Fruit fly (Drosophila melanogaster) whole organism, embryonic: ENCODE measurements around the gene RpS12.
A peak's percentile ranks its signal among the peaks of the same experiment; 100 is the strongest.

Experiments used
- Atf3 ChIP-seq: fragments of 200-800 bp; sonication (Bioruptor generic); optimal IDR thresholded peaks from 3 replicates; lab custom pipeline; 2016; ENCODE audit warnings: missing biosample characterization, missing genetic modification characterization
- B-H1 ChIP-seq: fragments of 200-800 bp; sonication (Bioruptor generic); IDR thresholded peaks from 3 replicates; pipeline ENCODE4 v1.3.6; 2022; ENCODE audit warnings: missing biosample characterization, missing genetic modification characterization
- Bteb2 ChIP-seq: fragments of 200-800 bp; sonication (Bioruptor generic); optimal IDR thresholded peaks from 2 replicates; lab custom pipeline; 2016; ENCODE audit warnings: missing biosample characterization, missing genetic modification characterization
- CG10209 ChIP-seq: fragments of 200-800 bp; sonication (Bioruptor generic); optimal IDR thresholded peaks from 3 replicates; lab custom pipeline; 2017; ENCODE audit warnings: missing biosample characterization, mild to moderate bottlenecking, missing genetic modification characterization, missing genetic modification reagents
- CG12104 ChIP-seq: fragments of 200-800 bp; sonication (Bioruptor generic); optimal IDR thresholded peaks from 3 replicates; lab custom pipeline; 2016; ENCODE audit warnings: missing biosample characterization, missing genetic modification characterization
- CG13775 ChIP-seq: fragments of 200-800 bp; sonication (Bioruptor generic); optimal IDR thresholded peaks from 3 replicates; lab custom pipeline; 2017; ENCODE audit warnings: missing biosample characterization, mild to moderate bottlenecking, missing genetic modification characterization
- CG14441 ChIP-seq: fragments of 200-800 bp; sonication (Bioruptor generic); IDR thresholded peaks from 2 replicates; pipeline ENCODE4 v1.3.6; 2022; ENCODE audit warnings: missing biosample characterization, missing genetic modification characterization
- CG15269 ChIP-seq: fragments of 200-800 bp; sonication (Bioruptor generic); optimal IDR thresholded peaks from 2 replicates; lab custom pipeline; 2018; ENCODE audit warnings: missing biosample characterization, mild to moderate bottlenecking, missing genetic modification characterization, moderate library complexity
- CG15601 ChIP-seq: fragments of 200-800 bp; sonication (Bioruptor generic); optimal IDR thresholded peaks from 3 replicates; lab custom pipeline; 2019; ENCODE audit warnings: missing biosample characterization, mild to moderate bottlenecking, missing genetic modification characterization, moderate library complexity
- CG1603 ChIP-seq: fragments of 200-800 bp; sonication (Bioruptor generic); optimal IDR thresholded peaks from 2 replicates; lab custom pipeline; 2019; ENCODE audit warnings: missing biosample characterization, mild to moderate bottlenecking, missing genetic modification characterization, moderate library complexity
- CG16815 ChIP-seq: fragments of 200-800 bp; sonication (Bioruptor generic); optimal IDR thresholded peaks from 3 replicates; lab custom pipeline; 2017; ENCODE audit warnings: missing biosample characterization, mild to moderate bottlenecking, missing genetic modification characterization
- CG16863 ChIP-seq: fragments of 200-800 bp; sonication (Bioruptor generic); optimal IDR thresholded peaks from 3 replicates; lab custom pipeline; 2016; ENCODE audit warnings: missing biosample characterization, missing genetic modification characterization
- CG17359 ChIP-seq: fragments of 200-800 bp; sonication (Bioruptor generic); optimal IDR thresholded peaks from 3 replicates; lab custom pipeline; 2018; ENCODE audit warnings: missing biosample characterization, mild to moderate bottlenecking, missing genetic modification characterization, moderate library complexity
- CG17568 ChIP-seq: fragments of 200-800 bp; sonication (Bioruptor generic); optimal IDR thresholded peaks from 2 replicates; lab custom pipeline; 2018; ENCODE audit warnings: missing biosample characterization, mild to moderate bottlenecking, missing genetic modification characterization, moderate library complexity
- CG18764 ChIP-seq: fragments of 200-800 bp; sonication (Bioruptor generic); optimal IDR thresholded peaks from 3 replicates; lab custom pipeline; 2016; ENCODE audit warnings: missing biosample characterization, missing genetic modification characterization
- CG30020 ChIP-seq: fragments of 200-800 bp; optimal IDR thresholded peaks from 2 replicates; lab custom pipeline; 2019; ENCODE audit warnings: missing biosample characterization, mild to moderate bottlenecking, missing genetic modification characterization, moderate library complexity
- CG3163 ChIP-seq: fragments of 200-800 bp; sonication (Bioruptor generic); optimal IDR thresholded peaks from 3 replicates; lab custom pipeline; 2016; ENCODE audit warnings: missing biosample characterization, missing genetic modification characterization
- CG32532 ChIP-seq: fragments of 200-800 bp; sonication (Bioruptor generic); IDR thresholded peaks from 2 replicates; pipeline ENCODE4 v1.3.6; 2022; ENCODE audit warnings: missing biosample characterization, missing genetic modification characterization
- CG32772 ChIP-seq: fragments of 200-800 bp; sonication (Bioruptor generic); IDR thresholded peaks from 2 replicates; pipeline ENCODE4 v1.3.6; 2022; ENCODE audit warnings: missing biosample characterization, missing genetic modification characterization
- CG3407 ChIP-seq: fragments of 200-800 bp; sonication (Bioruptor generic); optimal IDR thresholded peaks from 2 replicates; lab custom pipeline; 2018; ENCODE audit warnings: missing biosample characterization, mild to moderate bottlenecking, missing genetic modification characterization
- CG43689 ChIP-seq: fragments of 200-800 bp; sonication (Bioruptor generic); IDR thresholded peaks from 2 replicates; pipeline ENCODE4 v1.3.6; 2022; ENCODE audit warnings: missing biosample characterization, missing genetic modification characterization
- CG4424 ChIP-seq: fragments of 200-800 bp; sonication (Bioruptor generic); optimal IDR thresholded peaks from 3 replicates; lab custom pipeline; 2016; ENCODE audit warnings: missing biosample characterization, missing genetic modification characterization
- CG4730 ChIP-seq: fragments of 200-800 bp; sonication (Bioruptor generic); IDR thresholded peaks from 2 replicates; pipeline ENCODE4 v1.3.6; 2022; ENCODE audit warnings: missing biosample characterization, missing genetic modification characterization
- CG4854 ChIP-seq: fragments of 200-800 bp; sonication (Bioruptor generic); optimal IDR thresholded peaks from 2 replicates; lab custom pipeline; 2016; ENCODE audit warnings: missing biosample characterization, missing genetic modification characterization, inconsistent platforms
- CG5180 ChIP-seq: fragments of 200-800 bp; sonication (Bioruptor generic); optimal IDR thresholded peaks from 3 replicates; lab custom pipeline; 2017; ENCODE audit warnings: missing biosample characterization, missing genetic modification characterization, mild to moderate bottlenecking, moderate library complexity, missing genetic modification reagents
- CG6654 ChIP-seq: fragments of 200-800 bp; sonication (Bioruptor generic); optimal IDR thresholded peaks from 2 replicates; lab custom pipeline; 2017; ENCODE audit warnings: missing biosample characterization, mild to moderate bottlenecking, missing genetic modification characterization
- CG8089 ChIP-seq: fragments of 200-800 bp; sonication (Bioruptor generic); optimal IDR thresholded peaks from 3 replicates; lab custom pipeline; 2016; ENCODE audit warnings: missing biosample characterization, missing genetic modification characterization
- CG9817 ChIP-seq: fragments of 200-800 bp; sonication (Bioruptor generic); optimal IDR thresholded peaks from 2 replicates; lab custom pipeline; 2018; ENCODE audit warnings: missing biosample characterization, mild to moderate bottlenecking, missing genetic modification characterization, moderate library complexity
- CoRest ChIP-seq: fragments of 200-800 bp; sonication (Bioruptor generic); optimal IDR thresholded peaks from 3 replicates; lab custom pipeline; 2018; ENCODE audit warnings: missing biosample characterization, mild to moderate bottlenecking, missing genetic modification characterization, moderate library complexity
- Hmr ChIP-seq: fragments of 200-800 bp; sonication (Bioruptor generic); optimal IDR thresholded peaks from 3 replicates; lab custom pipeline; 2017; ENCODE audit warnings: mild to moderate bottlenecking, missing biosample characterization, missing genetic modification reagents, missing genetic modification characterization
- Hmx ChIP-seq: fragments of 200-800 bp; sonication (Bioruptor generic); optimal IDR thresholded peaks from 2 replicates; lab custom pipeline; 2016; ENCODE audit warnings: missing biosample characterization, missing genetic modification characterization
- Lhr ChIP-seq: fragments of 200-800 bp; sonication (Bioruptor generic); optimal IDR thresholded peaks from 3 replicates; lab custom pipeline; 2017; ENCODE audit warnings: mild to moderate bottlenecking, missing biosample characterization, missing genetic modification reagents, missing genetic modification characterization
- Mrtf ChIP-seq: fragments of 200-800 bp; sonication (Bioruptor generic); IDR thresholded peaks from 3 replicates; pipeline ENCODE4 v1.3.6; 2022; ENCODE audit warnings: missing biosample characterization, missing genetic modification characterization
- Myb ChIP-seq: fragments of 200-800 bp; sonication (Bioruptor generic); optimal IDR thresholded peaks from 2 replicates; lab custom pipeline; 2016; ENCODE audit warnings: missing biosample characterization, missing genetic modification characterization
- Neu2 ChIP-seq: fragments of 200-800 bp; sonication (Bioruptor generic); optimal IDR thresholded peaks from 3 replicates; lab custom pipeline; 2016; ENCODE audit warnings: missing biosample characterization, missing genetic modification characterization, borderline replicate concordance
- Optix ChIP-seq: fragments of 200-800 bp; sonication (Bioruptor generic); IDR thresholded peaks from 3 replicates; pipeline ENCODE4 v1.3.6; 2022; ENCODE audit warnings: missing biosample characterization, missing genetic modification characterization
- Ravus ChIP-seq: fragments of 200-800 bp; sonication (Bioruptor generic); IDR thresholded peaks from 2 replicates; pipeline ENCODE4 v1.3.6; 2022; ENCODE audit warnings: missing biosample characterization, missing genetic modification characterization
- ac ChIP-seq: fragments of 200-800 bp; sonication (Bioruptor generic); optimal IDR thresholded peaks from 3 replicates; lab custom pipeline; 2017; ENCODE audit warnings: missing biosample characterization, mild to moderate bottlenecking, missing genetic modification characterization
- amos ChIP-seq: fragments of 200-800 bp; sonication (Bioruptor generic); IDR thresholded peaks from 2 replicates; pipeline ENCODE4 v1.3.6; 2022; ENCODE audit warnings: missing biosample characterization, missing genetic modification characterization; ENCODE audit not compliant: partially characterized antibody
- da ChIP-seq: fragments of 200-800 bp; sonication (Bioruptor generic); optimal IDR thresholded peaks from 2 replicates; lab custom pipeline; 2016; ENCODE audit warnings: missing biosample characterization, missing genetic modification characterization
- danr ChIP-seq: fragments of 200-800 bp; sonication (Bioruptor generic); IDR thresholded peaks from 2 replicates; pipeline ENCODE4 v1.3.6; 2022; ENCODE audit warnings: missing biosample characterization, missing genetic modification characterization
- grn ChIP-seq: fragments of 200-800 bp; sonication (Bioruptor generic); optimal IDR thresholded peaks from 3 replicates; lab custom pipeline; 2017; ENCODE audit warnings: missing biosample characterization, missing genetic modification characterization
- row ChIP-seq: fragments of 200-800 bp; sonication (Bioruptor generic); IDR thresholded peaks from 3 replicates; pipeline ENCODE4 v1.3.6; 2022; ENCODE audit warnings: missing biosample characterization, missing genetic modification characterization
- sd ChIP-seq: fragments of 200-800 bp; sonication (Bioruptor generic); optimal IDR thresholded peaks from 3 replicates; lab custom pipeline; 2018; ENCODE audit warnings: missing biosample characterization, mild to moderate bottlenecking, missing genetic modification characterization, moderate library complexity
- sr ChIP-seq: fragments of 200-800 bp; sonication (Bioruptor generic); IDR thresholded peaks from 3 replicates; pipeline ENCODE4 v1.3.6; 2022; ENCODE audit warnings: missing biosample characterization, missing genetic modification characterization
- stc ChIP-seq: fragments of 200-800 bp; sonication (Bioruptor generic); IDR thresholded peaks from 2 replicates; pipeline ENCODE4 v1.3.6; 2022; ENCODE audit warnings: missing biosample characterization, missing genetic modification characterization
- sug ChIP-seq: fragments of 200-800 bp; optimal IDR thresholded peaks from 2 replicates; lab custom pipeline; 2019; ENCODE audit warnings: missing biosample characterization, mild to moderate bottlenecking, missing genetic modification characterization, moderate library complexity
- trem ChIP-seq: fragments of 200-800 bp; optimal IDR thresholded peaks from 3 replicates; lab custom pipeline; 2019; ENCODE audit warnings: missing biosample characterization, mild to moderate bottlenecking, missing genetic modification characterization, moderate library complexity
- twi ChIP-seq: fragments of 200-800 bp; optimal IDR thresholded peaks from 2 replicates; lab custom pipeline; 2019; ENCODE audit warnings: missing biosample characterization, mild to moderate bottlenecking, missing genetic modification characterization, moderate library complexity

The RpS12 gene

DNA sequence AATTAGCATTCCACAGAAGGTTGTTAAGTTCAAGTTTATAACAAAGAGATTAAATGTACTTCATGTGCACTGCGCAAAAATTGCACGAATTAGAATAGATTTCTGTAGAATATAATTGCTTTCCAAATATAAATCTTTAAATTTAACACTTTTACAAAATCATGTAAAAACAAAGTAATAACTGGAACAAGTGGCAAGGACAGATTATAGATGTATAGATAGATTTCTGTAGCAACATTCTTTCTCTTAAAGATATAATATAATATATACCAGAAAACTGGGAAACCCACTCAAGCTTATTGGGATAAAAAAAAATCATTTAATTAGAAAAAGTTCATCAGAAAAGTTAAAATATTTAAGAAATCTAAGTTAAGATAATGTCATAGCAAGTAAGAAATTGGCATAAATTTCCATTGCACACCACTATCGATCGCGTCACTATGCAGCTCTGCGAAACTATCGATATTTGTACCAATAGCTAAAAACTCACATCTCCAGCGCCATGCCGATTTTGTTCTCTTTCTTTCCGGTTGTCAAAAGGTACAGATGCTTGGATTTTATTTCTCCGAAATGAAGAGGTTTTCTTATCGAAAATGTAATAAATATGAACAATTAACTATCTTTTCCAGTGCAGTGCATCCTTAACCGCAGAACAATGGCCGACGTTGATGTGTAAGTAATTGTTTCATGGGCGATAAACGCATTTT is at the start of gene RpS12:
Gene RpS12 (plus strand): TSS at position 499 of the 707 bp plus-strand sequence.
- TF ChIP-seq CG6654 (GFP tag; lab: Kevin White, UChicago), result peak; percentile 33
- peak; percentile 53 for TF ChIP-seq sug
- peak; percentile 42; the same call in 1 of the 2 replicates for TF ChIP-seq stc
- peak; percentile 59 for TF ChIP-seq CG18764 (GFP tag; lab: Kevin White, UChicago)
- TF ChIP-seq sd (tag; lab: Kevin White, UChicago), result no peak
- TF ChIP-seq twi (tag; lab: Kevin White, UChicago), result peak; percentile 24
- peak; percentile 50 for TF ChIP-seq ac
- peak; percentile 56 for TF ChIP-seq CG15601
- peak; percentile 48 for TF ChIP-seq CG4730 (GFP tag; lab: Robert Waterston, UW)
- TF ChIP-seq CG12104, result peak; percentile 77
- peak; percentile 58 for TF ChIP-seq CG3407 (GFP tag; lab: Kevin White, UChicago)
- peak; percentile 62 for TF ChIP-seq CG32772 (GFP tag; lab: Robert Waterston, UW)
- TF ChIP-seq CG30020, result peak; percentile 81
- no peak; the same call in 2 of the 3 replicates for TF ChIP-seq B-H1 (GFP tag; lab: Robert Waterston, UW)
- TF ChIP-seq CG17359 (tag; lab: Kevin White, UChicago), result peak; percentile 68
- TF ChIP-seq CG13775 (GFP tag; lab: Kevin White, UChicago), result peak; percentile 82
- TF ChIP-seq CG10209 (GFP tag; lab: Kevin White, UChicago), result peak; percentile 79
- TF ChIP-seq sr, result peak; percentile 79
- peak; percentile 21 for TF ChIP-seq Neu2
- TF ChIP-seq CG4854 (GFP tag; lab: Kevin White, UChicago), result peak; percentile 71
- TF ChIP-seq CG4424 (GFP tag; lab: Kevin White, UChicago), result peak; percentile 68
- peak; percentile 81 for TF ChIP-seq Atf3 (GFP tag; lab: Kevin White, UChicago)
- peak; percentile 60 for TF ChIP-seq Bteb2 (GFP tag; lab: Kevin White, UChicago)
- TF ChIP-seq CG5180 (GFP tag; lab: Kevin White, UChicago), result peak; percentile 37
- TF ChIP-seq CG17568 (GFP tag; lab: Kevin White, UChicago), result peak; percentile 89
- peak; percentile 93 for TF ChIP-seq CG1603 (tag; lab: Kevin White, UChicago)
- TF ChIP-seq CG16815, result peak; percentile 11
- peak; percentile 90 for TF ChIP-seq amos (GFP tag; lab: Robert Waterston, UW)
- TF ChIP-seq CG3163, result peak; percentile 70
- TF ChIP-seq Hmx, result no peak
- TF ChIP-seq CG8089 (GFP tag; lab: Kevin White, UChicago), result peak; percentile 83
- no peak for TF ChIP-seq Ravus (GFP tag; lab: Robert Waterston, UW)
- peak; percentile 63 for TF ChIP-seq trem (tag; lab: Kevin White, UChicago)
- peak; percentile 45 for TF ChIP-seq Myb
- peak; percentile 36; the same call in 1 of the 2 replicates for TF ChIP-seq CG43689 (GFP tag; lab: Robert Waterston, UW)
- peak; percentile 35 for TF ChIP-seq CG16863
- peak; percentile 72 for TF ChIP-seq Optix (GFP tag; lab: Robert Waterston, UW)
- TF ChIP-seq CoRest, result peak; percentile 71
- TF ChIP-seq Hmr (GFP tag; lab: Kevin White, UChicago), result peak; percentile 91
- TF ChIP-seq CG15269 (tag; lab: Kevin White, UChicago), result peak; percentile 64
- TF ChIP-seq CG14441 (GFP tag; lab: Robert Waterston, UW), result peak; percentile 77
- peak; percentile 80 for TF ChIP-seq row (GFP tag; lab: Robert Waterston, UW)
- no peak for TF ChIP-seq danr (GFP tag; lab: Robert Waterston, UW)
- no peak for TF ChIP-seq grn (GFP tag; lab: Kevin White, UChicago)
- peak; percentile 61 for TF ChIP-seq da
- peak; percentile 77; the same call in 2 of the 3 replicates for TF ChIP-seq Mrtf (GFP tag; lab: Robert Waterston, UW)
- TF ChIP-seq CG9817 (tag; lab: Kevin White, UChicago), result peak; percentile 73
- TF ChIP-seq CG32532, result peak; percentile 82
- TF ChIP-seq Lhr (GFP tag; lab: Kevin White, UChicago), result peak; percentile 54
